Fruit fly (Drosophila melanogaster) whole organism, prepupa: ENCODE measurements around the gene CG14966.
A peak's percentile ranks its signal among the peaks of the same experiment; 100 is the strongest.

Source experiments
- CG10631 ChIP-seq: fragments of 200-800 bp; sonication (Bioruptor generic); optimal IDR thresholded peaks from 2 replicates; lab custom pipeline; 2016; ENCODE audit warnings: missing biosample characterization, missing genetic modification characterization
- CG11294 ChIP-seq: fragments of 200-800 bp; sonication (Bioruptor generic); IDR thresholded peaks from 2 replicates; pipeline ENCODE4 v1.3.6; 2022; ENCODE audit warnings: missing biosample characterization, missing genetic modification characterization
- CG11902 ChIP-seq: fragments of 200-800 bp; sonication (Bioruptor generic); optimal IDR thresholded peaks from 3 replicates; lab custom pipeline; 2016; ENCODE audit warnings: missing biosample characterization, missing genetic modification characterization
- CG3032 ChIP-seq: fragments of 200-800 bp; optimal IDR thresholded peaks from 2 replicates; lab custom pipeline; 2019; ENCODE audit warnings: missing biosample characterization, mild to moderate bottlenecking, missing genetic modification characterization, moderate library complexity
- CG31627 ChIP-seq: fragments of 200-800 bp; sonication (Bioruptor generic); optimal IDR thresholded peaks from 3 replicates; lab custom pipeline; 2016; ENCODE audit warnings: missing biosample characterization, missing genetic modification characterization
- CG34406 ChIP-seq: fragments of 200-800 bp; sonication (Bioruptor generic); optimal IDR thresholded peaks from 3 replicates; lab custom pipeline; 2016; ENCODE audit warnings: missing biosample characterization, missing genetic modification characterization
- CG6163 ChIP-seq: fragments of 200-800 bp; sonication (Bioruptor generic); IDR thresholded peaks from 3 replicates; pipeline ENCODE4 v1.3.6; 2022; ENCODE audit warnings: missing biosample characterization, missing genetic modification characterization
- CG6792 ChIP-seq: fragments of 200-800 bp; sonication (Bioruptor generic); optimal IDR thresholded peaks from 3 replicates; lab custom pipeline; 2016; ENCODE audit warnings: missing biosample characterization, missing genetic modification characterization
- CG6808 ChIP-seq: fragments of 200-800 bp; sonication (Bioruptor generic); optimal IDR thresholded peaks from 3 replicates; lab custom pipeline; 2017; ENCODE audit warnings: missing biosample characterization, missing genetic modification characterization, mild to moderate bottlenecking, moderate library complexity, missing genetic modification reagents
- CG6854 ChIP-seq: fragments of 200-800 bp; sonication (Bioruptor generic); optimal IDR thresholded peaks from 2 replicates; lab custom pipeline; 2017; ENCODE audit warnings: missing biosample characterization, mild to moderate bottlenecking, missing genetic modification characterization
- CG7368 ChIP-seq: fragments of 200-800 bp; sonication (Bioruptor generic); optimal IDR thresholded peaks from 3 replicates; lab custom pipeline; 2016; ENCODE audit warnings: missing biosample characterization, missing genetic modification characterization
- CG8632 ChIP-seq: fragments of 200-800 bp; sonication (Bioruptor generic); optimal IDR thresholded peaks from 3 replicates; lab custom pipeline; 2016; ENCODE audit warnings: missing biosample characterization, missing genetic modification characterization
- Eip78C ChIP-seq: fragments of 200-800 bp; sonication (Bioruptor generic); peaks from one replicate; lab custom pipeline; 2016; ENCODE audit warnings: missing biosample characterization, missing genetic modification characterization
- Eip93F ChIP-seq: fragments of 200-800 bp; sonication (Bioruptor generic); optimal IDR thresholded peaks from 2 replicates; lab custom pipeline; 2016; ENCODE audit warnings: missing biosample characterization, mild to moderate bottlenecking, missing genetic modification characterization
- Ets21C ChIP-seq: fragments of 200-800 bp; sonication (Bioruptor generic); optimal IDR thresholded peaks from 3 replicates; lab custom pipeline; 2016; ENCODE audit warnings: missing biosample characterization, missing genetic modification characterization
- Ets96B ChIP-seq: fragments of 200-800 bp; optimal IDR thresholded peaks from 2 replicates; lab custom pipeline; 2019; ENCODE audit warnings: missing biosample characterization, mild to moderate bottlenecking, missing genetic modification characterization, moderate library complexity
- Gug ChIP-seq: fragments of 200-800 bp; sonication (Bioruptor generic); IDR thresholded peaks from 2 replicates; pipeline ENCODE4 v1.3.6; 2022; ENCODE audit warnings: missing biosample characterization, missing genetic modification characterization
- Hr38 ChIP-seq: sonication (Bioruptor generic); optimal IDR thresholded peaks from 2 replicates; lab custom pipeline; 2016; ENCODE audit warnings: missing biosample characterization, missing genetic modification characterization
- Hr39 ChIP-seq: fragments of 200-800 bp; sonication (Bioruptor generic); optimal IDR thresholded peaks from 2 replicates; lab custom pipeline; 2016; ENCODE audit warnings: missing biosample characterization, missing genetic modification characterization
- Hr4 ChIP-seq: fragments of 200-800 bp; sonication (Bioruptor generic); optimal IDR thresholded peaks from 3 replicates; lab custom pipeline; 2016; ENCODE audit warnings: missing biosample characterization, missing genetic modification characterization
- Lpt ChIP-seq: fragments of 200-800 bp; sonication (Bioruptor generic); optimal IDR thresholded peaks from 3 replicates; lab custom pipeline; 2016; ENCODE audit warnings: missing biosample characterization, missing genetic modification characterization
- Met ChIP-seq: fragments of 200-800 bp; sonication (Bioruptor generic); optimal IDR thresholded peaks from 3 replicates; lab custom pipeline; 2016; ENCODE audit warnings: missing biosample characterization, missing genetic modification characterization
- OdsH ChIP-seq: fragments of 200-800 bp; sonication (Bioruptor generic); optimal IDR thresholded peaks from 3 replicates; lab custom pipeline; 2016; ENCODE audit warnings: missing biosample characterization, missing genetic modification characterization
- Smox ChIP-seq: fragments of 200-800 bp; sonication (Bioruptor generic); optimal IDR thresholded peaks from 3 replicates; lab custom pipeline; 2016; ENCODE audit warnings: missing biosample characterization, missing genetic modification characterization
- Sox102F ChIP-seq: fragments of 200-800 bp; sonication (Bioruptor generic); optimal IDR thresholded peaks from 2 replicates; lab custom pipeline; 2016; ENCODE audit warnings: missing biosample characterization, mild to moderate bottlenecking, missing genetic modification characterization
- Sox14 ChIP-seq: fragments of 200-800 bp; sonication (Bioruptor generic); optimal IDR thresholded peaks from 3 replicates; lab custom pipeline; 2016; ENCODE audit warnings: missing biosample characterization, missing genetic modification characterization
- achi ChIP-seq: fragments of 200-800 bp; sonication (Bioruptor generic); optimal IDR thresholded peaks from 3 replicates; lab custom pipeline; 2016; ENCODE audit warnings: missing biosample characterization, missing genetic modification characterization
- cyc ChIP-seq: fragments of 200-800 bp; sonication (Bioruptor generic); optimal IDR thresholded peaks from 3 replicates; lab custom pipeline; 2016; ENCODE audit warnings: missing biosample characterization, missing genetic modification characterization
- dac ChIP-seq: fragments of 200-800 bp; sonication (Bioruptor generic); optimal IDR thresholded peaks from 2 replicates; lab custom pipeline; 2017; ENCODE audit warnings: missing biosample characterization, mild to moderate bottlenecking, missing genetic modification characterization
- esn ChIP-seq: fragments of 200-800 bp; sonication (Bioruptor generic); optimal IDR thresholded peaks from 2 replicates; lab custom pipeline; 2016; ENCODE audit warnings: missing biosample characterization, mild to moderate bottlenecking, missing genetic modification characterization, moderate library complexity
- fd59A ChIP-seq: fragments of 200-800 bp; sonication (Bioruptor generic); optimal IDR thresholded peaks from 2 replicates; lab custom pipeline; 2017; ENCODE audit warnings: missing biosample characterization, mild to moderate bottlenecking, missing genetic modification characterization, missing genetic modification reagents
- fkh ChIP-seq: fragments of 200-800 bp; sonication (Bioruptor generic); optimal IDR thresholded peaks from 3 replicates; lab custom pipeline; 2017; ENCODE audit warnings: missing biosample characterization, mild to moderate bottlenecking, missing genetic modification characterization, moderate library complexity
- lz ChIP-seq: fragments of 200-800 bp; sonication (Bioruptor generic); optimal IDR thresholded peaks from 3 replicates; lab custom pipeline; 2016; ENCODE audit warnings: missing biosample characterization, missing genetic modification characterization
- net ChIP-seq: fragments of 200-800 bp; sonication (Bioruptor generic); optimal IDR thresholded peaks from 3 replicates; lab custom pipeline; 2016; ENCODE audit warnings: missing biosample characterization, missing genetic modification characterization
- pdm3 ChIP-seq: fragments of 200-800 bp; sonication (Bioruptor generic); optimal IDR thresholded peaks from 3 replicates; lab custom pipeline; 2016; ENCODE audit warnings: missing biosample characterization, missing genetic modification characterization
- salr ChIP-seq, 2 experiments: fragments of 200-800 bp; sonication (Bioruptor generic); optimal IDR thresholded peaks; 3 replicates each; lab custom pipeline; 2016 to 2018; ENCODE audit warnings: missing biosample characterization in 2 of 2, missing genetic modification characterization in 2 of 2, mild to moderate bottlenecking in 1 of 2
- ss ChIP-seq, 2 experiments: fragments of 200-800 bp; sonication (Bioruptor generic); optimal IDR thresholded peaks; 2 replicates in 1 of 2; 3 replicates in 1 of 2; lab custom pipeline; 2017 to 2018; ENCODE audit warnings: mild to moderate bottlenecking in 2 of 2, missing biosample characterization in 2 of 2, missing genetic modification characterization in 2 of 2, moderate library complexity in 1 of 2
- svp ChIP-seq: fragments of 200-800 bp; sonication (Bioruptor generic); peaks from one replicate; lab custom pipeline; 2016; ENCODE audit warnings: missing biosample characterization, missing genetic modification characterization
- topi ChIP-seq: fragments of 200-800 bp; sonication (Bioruptor generic); optimal IDR thresholded peaks from 3 replicates; lab custom pipeline; 2016; ENCODE audit warnings: missing biosample characterization, missing genetic modification characterization

CG14966 gene

DNA sequence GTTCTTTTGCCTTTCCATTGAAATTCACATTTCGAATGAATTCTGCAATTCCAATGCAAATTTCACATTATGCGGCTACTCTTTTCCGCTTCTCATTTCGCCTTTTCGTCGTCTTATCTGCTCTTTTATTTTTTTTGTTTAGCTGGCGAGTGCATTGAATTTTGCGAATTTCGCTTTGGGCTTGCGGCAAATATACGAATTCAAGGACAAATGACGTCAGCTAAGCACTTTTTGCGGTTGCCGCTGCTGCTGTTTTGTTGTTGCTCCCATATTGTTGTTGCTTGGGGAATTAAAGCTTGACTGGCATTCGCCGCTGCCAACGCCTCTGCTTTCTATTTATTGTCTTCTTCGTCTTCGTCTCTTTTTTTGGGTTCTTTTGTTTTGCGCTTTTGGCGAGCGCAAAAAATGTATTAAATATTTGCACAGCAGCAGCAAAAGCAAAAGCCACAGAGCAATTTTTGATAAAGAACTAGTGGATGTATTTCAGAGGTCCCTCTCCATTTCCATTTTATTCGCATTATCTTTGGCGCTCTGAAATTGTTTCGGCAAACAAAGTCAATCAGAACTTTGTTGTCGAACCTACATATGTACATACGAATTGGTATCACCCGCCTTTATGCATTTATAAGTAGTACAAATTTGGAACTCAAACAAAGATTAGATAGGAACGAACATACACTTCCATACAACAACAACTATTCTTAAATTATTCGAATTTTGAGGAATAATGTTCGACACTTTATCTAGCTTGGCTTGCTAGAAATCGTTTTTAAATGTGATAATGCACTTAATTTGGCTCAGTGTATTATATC is 42.6 kb upstream of the CG14966 start (continued):
- TF ChIP-seq Hr38 (GFP tag; lab: Kevin White, UChicago): no peak
- TF ChIP-seq Smox (GFP tag; lab: Kevin White, UChicago): peak; percentile 71
- no peak for TF ChIP-seq CG3032 (tag; lab: Kevin White, UChicago)
- peak; percentile 75 for TF ChIP-seq pdm3 (GFP tag; lab: Kevin White, UChicago)
- peak; percentile 69 for TF ChIP-seq OdsH (GFP tag; lab: Kevin White, UChicago)
- TF ChIP-seq dac: no peak
- TF ChIP-seq CG6854 (GFP tag; lab: Kevin White, UChicago): no peak
- peak; percentile 69 for TF ChIP-seq net (GFP tag; lab: Kevin White, UChicago)
- peak; percentile 64 for TF ChIP-seq fkh (GFP tag; lab: Kevin White, UChicago)
- TF ChIP-seq CG6163 (GFP tag; lab: Robert Waterston, UW): peak; percentile 86
- peak; percentile 71 for TF ChIP-seq fd59A (GFP tag; lab: Kevin White, UChicago)
- TF ChIP-seq CG10631 (GFP tag; lab: Kevin White, UChicago): peak; percentile 50
- peak; percentile 69 for TF ChIP-seq Eip93F (GFP tag; lab: Kevin White, UChicago)
- TF ChIP-seq CG7368: no peak
- peak; percentile 94 for TF ChIP-seq Eip78C (GFP tag; lab: Kevin White, UChicago)
- TF ChIP-seq CG6808: no peak
- peak in 1 of 2 experiments; percentile 10 for TF ChIP-seq ss (GFP tag; optimal IDR thresholded peaks at IDR 0.05; lab: Kevin White, UChicago)
- peak; percentile 62 for TF ChIP-seq Met (GFP tag; lab: Kevin White, UChicago)
- peak; percentile 6 to 85 for TF ChIP-seq salr (GFP tag; optimal IDR thresholded peaks at IDR 0.05; lab: Kevin White, UChicago)
- TF ChIP-seq CG11902 (GFP tag; lab: Kevin White, UChicago): no peak
- peak; percentile 53 for TF ChIP-seq achi (GFP tag; lab: Kevin White, UChicago)
- peak; percentile 52 for TF ChIP-seq CG34406 (GFP tag; lab: Kevin White, UChicago)
- TF ChIP-seq, all 60 proteins: peak for 38

DNA sequence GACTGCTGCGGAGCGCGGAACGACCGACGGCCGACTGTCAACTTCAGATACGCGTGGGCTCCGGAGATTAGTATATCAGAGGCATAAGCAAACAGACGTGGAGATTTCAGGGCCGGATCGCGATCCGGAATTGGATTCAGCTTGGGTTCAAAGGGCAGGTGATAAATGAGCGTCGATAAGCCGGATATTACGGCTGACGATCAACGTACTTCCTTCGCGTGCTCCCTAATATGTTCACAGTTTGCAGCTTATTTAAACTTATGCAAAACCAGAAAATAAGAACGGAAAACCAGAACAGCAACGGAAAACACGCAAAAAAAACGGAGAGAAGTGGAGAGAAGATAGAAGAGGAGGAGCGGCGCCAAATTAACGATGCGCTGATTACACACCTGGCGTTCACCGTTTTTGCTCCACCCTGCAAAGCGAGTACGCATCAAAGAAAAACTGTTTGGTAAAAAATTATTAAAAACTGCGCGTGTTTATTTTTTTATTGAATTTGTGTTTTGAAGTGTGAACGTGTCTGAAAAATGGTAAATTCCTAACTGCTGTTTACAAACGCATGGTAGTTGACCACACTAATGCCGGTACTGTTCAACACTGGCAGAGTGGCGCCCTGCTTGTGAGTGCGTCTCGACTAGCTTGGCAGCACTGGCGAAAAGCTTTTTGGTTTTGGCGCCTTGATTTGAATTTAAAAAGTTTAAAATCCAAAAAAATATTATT is 41.8 kb upstream of the CG14966 start, which contains the start of gene CG17746:
Gene CG17746, minus strand, starts transcription at position 546 of the 720 bp plus-strand sequence.
- TF ChIP-seq Hr4 (GFP tag; lab: Kevin White, UChicago): no peak
- peak; percentile 76 for TF ChIP-seq Eip78C (GFP tag; lab: Kevin White, UChicago)
- TF ChIP-seq CG8632: no peak
- TF ChIP-seq topi: no peak
- no peak for TF ChIP-seq achi (GFP tag; lab: Kevin White, UChicago)
- TF ChIP-seq Ets96B: no peak
- TF ChIP-seq fkh (GFP tag; lab: Kevin White, UChicago): peak; percentile 43
- TF ChIP-seq Gug (GFP tag; lab: Robert Waterston, UW): 0 out of 2 replicates have a peak, but pooled peaks have one; percentile 12
- peak; percentile 45 for TF ChIP-seq Sox14 (GFP tag; lab: Kevin White, UChicago)
- TF ChIP-seq Lpt: no peak
- no peak for TF ChIP-seq CG6792
- TF ChIP-seq Hr39 (GFP tag; lab: Kevin White, UChicago): no peak
- TF ChIP-seq svp (GFP tag; lab: Kevin White, UChicago): peak; percentile 93
- no peak for TF ChIP-seq Met (GFP tag; lab: Kevin White, UChicago)
- TF ChIP-seq lz (GFP tag; lab: Kevin White, UChicago): peak; percentile 38
- peak; percentile 100 for TF ChIP-seq CG6808
- no peak for TF ChIP-seq Ets21C (GFP tag; lab: Kevin White, UChicago)
- TF ChIP-seq Hr38 (GFP tag; lab: Kevin White, UChicago): no peak
- TF ChIP-seq esn (GFP tag; lab: Kevin White, UChicago): peak; percentile 0
- no peak for TF ChIP-seq CG7368
- peak; percentile 10 for TF ChIP-seq cyc
- no peak for TF ChIP-seq CG10631 (GFP tag; lab: Kevin White, UChicago)
- no peak for TF ChIP-seq CG3032 (tag; lab: Kevin White, UChicago)
- peak in 1 of 2 experiments; percentile 48 for TF ChIP-seq ss (GFP tag; optimal IDR thresholded peaks at IDR 0.05; lab: Kevin White, UChicago)
- TF ChIP-seq CG31627: peak; percentile 35
- no peak for TF ChIP-seq Sox102F (GFP tag; lab: Kevin White, UChicago)
- no peak for TF ChIP-seq CG11294 (GFP tag; lab: Robert Waterston, UW)
- TF ChIP-seq CG6854 (GFP tag; lab: Kevin White, UChicago): peak; percentile 13
